Fruit fly (Drosophila melanogaster) whole organism, wandering third instar larva: Measurements from ENCODE around the gene CG2604.
A peak's percentile ranks its signal among the peaks of the same experiment; 100 is the strongest.

Source experiments
- Abd-B ChIP-seq: fragments of >200 bp; optimal IDR thresholded peaks from 2 replicates; lab custom pipeline; 2017; ENCODE audit warnings: missing biosample characterization, missing genetic modification characterization
- CG32264 ChIP-seq: fragments of 200-800 bp; sonication (Bioruptor generic); optimal IDR thresholded peaks from 2 replicates; lab custom pipeline; 2016; ENCODE audit warnings: missing biosample characterization, missing genetic modification characterization
- CG9705 ChIP-seq: fragments of 200-800 bp; sonication (Bioruptor generic); optimal IDR thresholded peaks from 2 replicates; lab custom pipeline; 2018; ENCODE audit warnings: missing biosample characterization, mild to moderate bottlenecking, missing genetic modification characterization
- CrebA ChIP-seq: fragments of 200-800 bp; sonication (Bioruptor generic); optimal IDR thresholded peaks from 2 replicates; lab custom pipeline; 2016; ENCODE audit warnings: missing biosample characterization, mild to moderate bottlenecking, missing genetic modification characterization, borderline replicate concordance
- Dfd ChIP-seq: fragments of >200 bp; optimal IDR thresholded peaks from 2 replicates; lab custom pipeline; 2017; ENCODE audit warnings: missing biosample characterization, missing genetic modification characterization
- Dif ChIP-seq: fragments of 200-275, 200-300 bp; sonication (Bioruptor generic); optimal IDR thresholded peaks from 2 replicates; lab custom pipeline; 2018; ENCODE audit warnings: missing biosample characterization, missing genetic modification characterization; ENCODE audit not compliant: partially characterized antibody
- GATAd ChIP-seq: sonication (Bioruptor generic); optimal IDR thresholded peaks from 2 replicates; lab custom pipeline; 2016; ENCODE audit warnings: missing biosample characterization, missing genetic modification characterization
- HLH106 ChIP-seq: fragments of 200-800 bp; optimal IDR thresholded peaks from 3 replicates; lab custom pipeline; 2019; ENCODE audit warnings: missing biosample characterization, mild to moderate bottlenecking, missing genetic modification characterization, moderate library complexity
- Hnf4 ChIP-seq: fragments of 200-800 bp; sonication (Bioruptor generic); optimal IDR thresholded peaks from 2 replicates; lab custom pipeline; 2016; ENCODE audit warnings: missing biosample characterization, mild to moderate bottlenecking, missing genetic modification characterization
- Hr78 ChIP-seq: fragments of >200 bp; optimal IDR thresholded peaks from 2 replicates; lab custom pipeline; 2017; ENCODE audit warnings: missing biosample characterization, missing genetic modification characterization
- Hr83 ChIP-seq: fragments of 200-300 bp; sonication (Bioruptor generic); optimal IDR thresholded peaks from 2 replicates; lab custom pipeline; 2016; ENCODE audit warnings: missing biosample characterization, mild to moderate bottlenecking, missing genetic modification characterization, moderate library complexity; ENCODE audit not compliant: poor library complexity, severe bottlenecking
- Jra ChIP-seq: sonication (Bioruptor generic); optimal IDR thresholded peaks from 2 replicates; lab custom pipeline; 2016; ENCODE audit warnings: missing biosample characterization, missing genetic modification characterization
- Mio ChIP-seq: sonication (Bioruptor generic); optimal IDR thresholded peaks from 2 replicates; lab custom pipeline; 2016; ENCODE audit warnings: missing biosample characterization, missing genetic modification characterization
- Myc ChIP-seq: fragments of >200 bp; optimal IDR thresholded peaks from 2 replicates; lab custom pipeline; 2017
- N ChIP-seq: fragments of >200 bp; optimal IDR thresholded peaks from 2 replicates; lab custom pipeline; 2018; ENCODE audit warnings: missing biosample characterization, missing external identifiers, missing genetic modification characterization
- OdsH ChIP-seq: fragments of 200-800 bp; sonication (Bioruptor generic); optimal IDR thresholded peaks from 2 replicates; lab custom pipeline; 2016; ENCODE audit warnings: missing biosample characterization, mild to moderate bottlenecking, missing genetic modification characterization
- Rel ChIP-seq, 2 experiments: fragments of 200-800 bp; sonication (Bioruptor generic) in 1 of 2; optimal IDR thresholded peaks; 2 replicates in 1 of 2; 3 replicates in 1 of 2; lab custom pipeline; 2016 to 2019; ENCODE audit warnings: mild to moderate bottlenecking in 2 of 2, missing biosample characterization in 2 of 2, missing genetic modification characterization in 2 of 2, moderate library complexity in 1 of 2
- Sp1 ChIP-seq: fragments of 200-800 bp; sonication (Bioruptor generic); optimal IDR thresholded peaks from 3 replicates; lab custom pipeline; 2019; ENCODE audit warnings: missing biosample characterization, mild to moderate bottlenecking, missing genetic modification characterization, moderate library complexity
- Vsx2 ChIP-seq: fragments of 200-300, 225-300 bp; sonication (Bioruptor generic); optimal IDR thresholded peaks from 2 replicates; lab custom pipeline; 2018; ENCODE audit warnings: missing biosample characterization, missing genetic modification characterization; ENCODE audit not compliant: partially characterized antibody
- br ChIP-seq: fragments of 200-800 bp; sonication (Bioruptor generic); optimal IDR thresholded peaks from 2 replicates; lab custom pipeline; 2016; ENCODE audit warnings: missing biosample characterization, missing genetic modification characterization
- brk ChIP-seq: fragments of 200-800 bp; sonication (Bioruptor generic); optimal IDR thresholded peaks from 2 replicates; lab custom pipeline; 2016; ENCODE audit warnings: missing biosample characterization, mild to moderate bottlenecking, missing genetic modification characterization
- dl ChIP-seq, 2 experiments: fragments of 175-275, 200-275 bp in 1 of 2; fragments of 200-275 bp in 1 of 2; sonication (Bioruptor generic); optimal IDR thresholded peaks; lab custom pipeline; 2018; ENCODE audit warnings: mild to moderate bottlenecking in 2 of 2, missing biosample characterization in 2 of 2, missing genetic modification characterization in 2 of 2, moderate library complexity in 2 of 2; ENCODE audit not compliant: partially characterized antibody in 2 of 2, insufficient read depth in 1 of 2
- dmrt93B ChIP-seq: fragments of 200-800 bp; sonication (Bioruptor generic); optimal IDR thresholded peaks from 2 replicates; lab custom pipeline; 2018; ENCODE audit warnings: missing biosample characterization, mild to moderate bottlenecking, missing genetic modification characterization
- dsf ChIP-seq: sonication (Bioruptor generic); optimal IDR thresholded peaks from 2 replicates; lab custom pipeline; 2016; ENCODE audit warnings: missing biosample characterization, missing genetic modification characterization, borderline replicate concordance
- ey ChIP-seq: fragments of 200-800 bp; sonication (Bioruptor generic); optimal IDR thresholded peaks from 2 replicates; lab custom pipeline; 2016; ENCODE audit warnings: missing biosample characterization, missing genetic modification characterization
- foxo ChIP-seq, 2 experiments: fragments of 200-800 bp; sonication (Bioruptor generic); optimal IDR thresholded peaks; 2 replicates in 1 of 2; 3 replicates in 1 of 2; lab custom pipeline; 2016 to 2017; ENCODE audit warnings: missing biosample characterization in 2 of 2, missing genetic modification characterization in 2 of 2
- fru ChIP-seq: fragments of 200-800 bp; sonication (Bioruptor generic); optimal IDR thresholded peaks from 3 replicates; lab custom pipeline; 2016; ENCODE audit warnings: missing biosample characterization, mild to moderate bottlenecking, missing genetic modification characterization
- h ChIP-seq: fragments of 200-800 bp; sonication (Bioruptor generic); optimal IDR thresholded peaks from 3 replicates; lab custom pipeline; 2016; ENCODE audit warnings: missing biosample characterization, mild to moderate bottlenecking, missing genetic modification characterization
- jim ChIP-seq: fragments of 175-275, 200-325 bp; sonication (Bioruptor generic); optimal IDR thresholded peaks from 2 replicates; lab custom pipeline; 2016; ENCODE audit warnings: missing biosample characterization, mild to moderate bottlenecking, missing genetic modification characterization
- lola ChIP-seq: fragments of >200 bp; optimal IDR thresholded peaks from 2 replicates; lab custom pipeline; 2017; ENCODE audit warnings: missing biosample characterization, missing genetic modification characterization
- psq ChIP-seq: fragments of 200-800 bp; sonication (Bioruptor generic); optimal IDR thresholded peaks from 3 replicates; lab custom pipeline; 2017; ENCODE audit warnings: missing biosample characterization, mild to moderate bottlenecking, missing genetic modification characterization, moderate library complexity
- rgr ChIP-seq: fragments of 200-800 bp; sonication (Bioruptor generic); optimal IDR thresholded peaks from 3 replicates; lab custom pipeline; 2016; ENCODE audit warnings: missing biosample characterization, mild to moderate bottlenecking, missing genetic modification characterization
- sage ChIP-seq: fragments of 200-800 bp; sonication (Bioruptor generic); optimal IDR thresholded peaks from 2 replicates; lab custom pipeline; 2016; ENCODE audit warnings: missing biosample characterization, mild to moderate bottlenecking, missing genetic modification characterization
- sv ChIP-seq: fragments of 200-800 bp; sonication (Bioruptor generic); optimal IDR thresholded peaks from 3 replicates; lab custom pipeline; 2016; ENCODE audit warnings: missing biosample characterization, missing genetic modification characterization
- usp ChIP-seq: fragments of >200 bp; optimal IDR thresholded peaks from 2 replicates; lab custom pipeline; 2017; ENCODE audit warnings: missing biosample characterization, missing genetic modification characterization
- woc ChIP-seq: sonication (Bioruptor generic); optimal IDR thresholded peaks from 2 replicates; lab custom pipeline; 2016; ENCODE audit warnings: missing biosample characterization, mild to moderate bottlenecking, missing genetic modification characterization

CG2604 gene

dm6 chr3R:5264251-5265098 is 41.3 kb upstream of the CG2604 start:
- TF ChIP-seq br (GFP tag; lab: Kevin White, UChicago) (peak; percentile 64), sage (GFP tag; lab: Kevin White, UChicago) (no peak), Dif (peak; percentile 83), rgr (no peak), Dfd (GFP tag; lab: Kevin White, UChicago) (no peak), Jra (GFP tag; lab: Kevin White, UChicago) (peak; percentile 36), dl (GFP tag; optimal IDR thresholded peaks at IDR 0.05; lab: Kevin White, UChicago; ENCODE audit: insufficient read depth in 1 of 2, partially characterized antibody in 2 of 2) (peak; percentile 57 to 72), Vsx2 (GFP tag; lab: Kevin White, UChicago) (peak; percentile 33), usp (GFP tag; lab: Kevin White, UChicago) (no peak), N (no peak), GATAd (no peak), woc (GFP tag; lab: Kevin White, UChicago) (peak; percentile 90), dmrt93B (GFP tag; lab: Kevin White, UChicago) (peak; percentile 30), Myc (lab: Kevin White, UChicago) (peak; percentile 97), fru (GFP tag; lab: Kevin White, UChicago) (peak; percentile 53), Hnf4 (GFP tag; lab: Kevin White, UChicago) (peak; percentile 7), Sp1 (peak; percentile 55), HLH106 (tag; lab: Kevin White, UChicago) (peak; percentile 61), CrebA (GFP tag; lab: Kevin White, UChicago) (no peak), dsf (GFP tag; lab: Kevin White, UChicago) (no peak), Rel (GFP tag; optimal IDR thresholded peaks at IDR 0.05; lab: Kevin White, UChicago) (no peak), Rel (tag; optimal IDR thresholded peaks at IDR 0.05; lab: Kevin White, UChicago) (peak; percentile 51), ey (peak; percentile 55), Abd-B (no peak), foxo (GFP tag; optimal IDR thresholded peaks at IDR 0.05; lab: Kevin White, UChicago) (peak in 1 of 2 experiments; percentile 60), lola (no peak), CG9705 (GFP tag; lab: Kevin White, UChicago) (no peak), OdsH (peak; percentile 15), h (GFP tag; lab: Kevin White, UChicago) (peak; percentile 44), jim (GFP tag; lab: Kevin White, UChicago) (no peak), Hr83 (GFP tag; lab: Kevin White, UChicago) (peak; percentile 27)

dm6 chr3R:5263311-5264250 is 40.4 kb upstream of the CG2604 start:
- TF ChIP-seq rgr (no peak), Sp1 (peak; percentile 59), woc (GFP tag; lab: Kevin White, UChicago) (no peak), h (GFP tag; lab: Kevin White, UChicago) (peak; percentile 36), N (peak; percentile 17), dl (GFP tag; optimal IDR thresholded peaks at IDR 0.05; lab: Kevin White, UChicago; ENCODE audit: insufficient read depth in 1 of 2, partially characterized antibody in 2 of 2) (peak in 1 of 2 experiments; percentile 27), sage (GFP tag; lab: Kevin White, UChicago) (no peak), Hr78 (no peak), br (GFP tag; lab: Kevin White, UChicago) (no peak), Dif (peak; percentile 53), Dfd (GFP tag; lab: Kevin White, UChicago) (no peak), CG32264 (no peak), usp (GFP tag; lab: Kevin White, UChicago) (no peak), foxo (GFP tag; optimal IDR thresholded peaks at IDR 0.05; lab: Kevin White, UChicago) (peak in 1 of 2 experiments; percentile 46), psq (GFP tag; lab: Kevin White, UChicago) (peak; percentile 4), sv (peak; percentile 37), Rel (GFP tag; optimal IDR thresholded peaks at IDR 0.05; lab: Kevin White, UChicago) (no peak), Rel (tag; optimal IDR thresholded peaks at IDR 0.05; lab: Kevin White, UChicago) (peak; percentile 9), jim (GFP tag; lab: Kevin White, UChicago) (no peak), Mio (no peak), HLH106 (tag; lab: Kevin White, UChicago) (peak; percentile 54), Hnf4 (GFP tag; lab: Kevin White, UChicago) (no peak), lola (no peak), fru (GFP tag; lab: Kevin White, UChicago) (no peak), ey (no peak), dmrt93B (GFP tag; lab: Kevin White, UChicago) (peak; percentile 22), brk (GFP tag; lab: Kevin White, UChicago) (peak; percentile 16), OdsH (no peak)
